Worm (Caenorhabditis elegans) whole organism, early embryonic: ENCODE data around the gene Y39G8B.2.
A peak's percentile ranks its signal among the peaks of the same experiment; 100 is the strongest.

Source experiments
- B0310.2 ChIP-seq: sonication (generic microtip); optimal IDR thresholded peaks from 2 replicates; lab custom pipeline; 2016; ENCODE audit warnings: mild to moderate bottlenecking, missing genetic modification characterization, missing compliant biosample characterization
- F13C5.2 ChIP-seq: sonication (generic microtip); optimal IDR thresholded peaks from 2 replicates; lab custom pipeline; 2017; ENCODE audit warnings: mild to moderate bottlenecking, missing genetic modification characterization, inconsistent platforms, missing compliant biosample characterization
- aly-1 ChIP-seq: sonication (generic microtip); optimal IDR thresholded peaks from 2 replicates; lab custom pipeline; 2016; ENCODE audit warnings: missing genetic modification characterization, missing compliant biosample characterization
- ama-1 ChIP-seq: fragments of 150-350 bp; optimal IDR thresholded peaks from 2 replicates; lab custom pipeline; 2014
- ceh-13 ChIP-seq: fragments of 200-800 bp; sonication (Bioruptor generic); optimal IDR thresholded peaks from 2 replicates; lab custom pipeline; 2018; ENCODE audit warnings: mild to moderate bottlenecking, missing genetic modification characterization, missing compliant biosample characterization
- ceh-36 ChIP-seq: sonication (generic microtip); optimal IDR thresholded peaks from 2 replicates; lab custom pipeline; 2016; ENCODE audit warnings: missing genetic modification characterization, inconsistent platforms, missing compliant biosample characterization
- ets-7 ChIP-seq: sonication (generic microtip); optimal IDR thresholded peaks from 2 replicates; lab custom pipeline; 2016; ENCODE audit warnings: missing genotype, missing genetic modification characterization, missing compliant biosample characterization
- flt-1 ChIP-seq: fragments of 200-800 bp; sonication (Bioruptor generic); IDR thresholded peaks from 2 replicates; pipeline ENCODE4 v1.3.6; 2022; ENCODE audit warnings: missing genetic modification characterization, missing compliant biosample characterization
- hmbx-1 ChIP-seq: sonication (generic microtip); optimal IDR thresholded peaks from 2 replicates; lab custom pipeline; 2016; ENCODE audit warnings: mild to moderate bottlenecking, missing genetic modification characterization, missing compliant biosample characterization
- hmg-4 ChIP-seq: fragments of 200-800 bp; sonication (Bioruptor generic); optimal IDR thresholded peaks from 2 replicates; lab custom pipeline; 2018; ENCODE audit warnings: mild to moderate bottlenecking, missing genetic modification characterization, missing compliant biosample characterization
- hnd-1 ChIP-seq: sonication (generic microtip); optimal IDR thresholded peaks from 2 replicates; lab custom pipeline; 2016; ENCODE audit warnings: missing genetic modification characterization, missing compliant biosample characterization
- pes-1 ChIP-seq: fragments of 200-800 bp; sonication (Bioruptor generic); IDR thresholded peaks from 2 replicates; pipeline ENCODE4 v1.3.6; 2022; ENCODE audit warnings: missing genetic modification reagents, missing genetic modification characterization, missing compliant biosample characterization
- scrt-1 ChIP-seq: fragments of 200-800 bp; sonication (Bioruptor generic); IDR thresholded peaks from 2 replicates; pipeline ENCODE4 v1.3.6; 2022; ENCODE audit warnings: missing genetic modification characterization, missing compliant biosample characterization
- sea-1 ChIP-seq: fragments of 200-800 bp; sonication (Bioruptor generic); conservative IDR thresholded peaks from 2 replicates; pipeline ENCODE4 v1.3.6; 2022; ENCODE audit warnings: missing genetic modification characterization, missing compliant biosample characterization
- tbx-11 ChIP-seq: fragments of 200-800 bp; sonication (Bioruptor generic); IDR thresholded peaks from 2 replicates; pipeline ENCODE4 v1.3.6; 2022; ENCODE audit warnings: missing genetic modification characterization, missing compliant biosample characterization
- tbx-37 ChIP-seq: fragments of 200-800 bp; sonication (Bioruptor generic); conservative IDR thresholded peaks from 2 replicates; pipeline ENCODE4 v1.3.6; 2022; ENCODE audit warnings: missing genetic modification reagents, missing genetic modification characterization, missing compliant biosample characterization
- tra-4 ChIP-seq: sonication (generic microtip); optimal IDR thresholded peaks from 2 replicates; lab custom pipeline; 2017; ENCODE audit warnings: missing genetic modification characterization, missing compliant biosample characterization

Gene Y39G8B.2

ce11 chrII:13982923-13983322 lies 6.9 kb upstream of the Y39G8B.2 start, which contains the start of the genes Y39G8B.13 and Y39G8B.10:
Gene Y39G8B.13, minus strand, starts transcription at chrII:13983047.
Gene Y39G8B.10, minus strand, starts transcription at chrII:13983115.
- no peak for TF ChIP-seq hmbx-1 (tag; lab: Kevin White, UChicago)
- TF ChIP-seq tbx-37 (GFP tag; lab: Robert Waterston, UW) = no peak
- TF ChIP-seq hnd-1 = no peak
- no peak for TF ChIP-seq flt-1 (GFP tag; lab: Robert Waterston, UW)
- TF ChIP-seq F13C5.2 (tag; lab: Kevin White, UChicago) = no peak

ce11 chrII:13982247-13982646 lies 6.2 kb upstream of the Y39G8B.2 start:
- TF ChIP-seq ets-7 (tag; lab: Kevin White, UChicago) (no peak), B0310.2 (tag; lab: Kevin White, UChicago) (no peak), hnd-1 (no peak)

DNA sequence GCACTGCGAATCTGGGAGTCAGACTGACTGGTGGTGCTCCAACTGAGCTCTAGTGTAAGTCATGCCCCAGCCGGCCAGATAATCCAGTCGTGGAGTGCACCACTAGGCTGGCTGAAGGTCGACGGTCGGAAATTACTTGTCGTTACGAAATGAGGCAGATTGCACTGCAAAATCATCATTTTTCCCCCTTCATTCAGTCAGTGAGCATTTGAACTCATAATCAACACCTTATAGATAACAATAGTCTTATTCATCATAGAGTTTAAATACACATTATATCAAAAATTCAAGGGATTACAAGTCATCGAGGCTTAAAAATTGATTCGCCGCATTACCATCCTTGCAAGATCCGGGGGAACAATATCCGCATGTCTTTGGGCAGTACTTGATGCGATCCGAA lies 5.8 kb upstream of the Y39G8B.2 start:
- TF ChIP-seq tra-4 (tag; lab: Kevin White, UChicago) = no peak
- TF ChIP-seq tbx-37 (GFP tag; lab: Robert Waterston, UW) = no peak
- no peak for TF ChIP-seq pes-1 (GFP tag; lab: Robert Waterston, UW)

- TF ChIP-seq sea-1 = no peak
- no peak for TF ChIP-seq tbx-37 (GFP tag; lab: Robert Waterston, UW)
- TF ChIP-seq B0310.2 (tag; lab: Kevin White, UChicago) = no peak
- no peak for TF ChIP-seq hnd-1
- no peak for TF ChIP-seq tbx-11 (GFP tag; lab: Robert Waterston, UW)
- no peak for TF ChIP-seq ama-1 (lab: Kevin White, UChicago)
- no peak for TF ChIP-seq aly-1 (tag; lab: Kevin White, UChicago)
- no peak for TF ChIP-seq hmg-4 (GFP tag; lab: Kevin White, UChicago)
- TF ChIP-seq hmbx-1 (tag; lab: Kevin White, UChicago) = no peak
- no peak for TF ChIP-seq tra-4 (tag; lab: Kevin White, UChicago)
- TF ChIP-seq ceh-36 = no peak
- no peak for TF ChIP-seq ets-7 (tag; lab: Kevin White, UChicago)
- TF ChIP-seq ceh-13 (GFP tag; lab: Kevin White, UChicago) = no peak
These were observed 5.1 kb upstream of the Y39G8B.2 start, which contains the start of gene Y39G8B.9 for ce11 chrII:13981097-13981496. Gene Y39G8B.9, plus strand, starts transcription at chrII:13981365.

DNA sequence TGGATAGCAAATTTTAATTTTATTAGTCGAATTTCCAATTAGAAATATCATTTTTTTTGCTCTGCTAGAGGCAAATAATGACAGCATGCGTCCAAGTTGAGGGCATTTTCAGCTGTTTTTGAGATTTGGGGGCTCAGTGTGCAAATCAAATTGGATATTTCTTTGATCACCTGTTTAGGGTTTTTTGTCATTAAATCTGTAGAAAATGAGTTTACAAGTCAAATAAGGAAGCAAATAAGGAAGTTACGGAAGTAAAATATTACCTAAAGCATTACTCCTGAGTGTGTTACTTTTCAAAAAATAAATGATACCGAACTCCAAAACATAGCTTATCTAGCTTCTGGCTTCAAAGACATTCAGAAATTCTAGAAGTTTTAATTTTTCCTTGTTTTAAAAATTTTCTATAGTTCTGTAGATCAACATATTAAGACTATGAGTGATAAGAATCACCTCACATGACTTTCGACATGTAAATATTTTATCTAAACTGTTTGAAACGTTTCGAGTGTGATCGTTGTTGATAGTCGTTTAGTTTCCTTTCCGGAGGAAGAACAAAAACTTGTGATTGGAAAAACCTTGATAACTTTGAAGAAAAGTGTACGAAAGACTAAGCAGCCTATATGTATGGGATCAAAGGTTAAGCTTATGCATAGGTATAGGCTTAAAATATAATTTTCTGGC lies 4.0 kb upstream of the Y39G8B.2 start, which contains the start of gene sre-48:
sre-48 (minus strand) TSS at position 51 of the 681 bp plus-strand sequence.
- TF ChIP-seq ceh-36 = no peak
- TF ChIP-seq tra-4 (tag; lab: Kevin White, UChicago) = no peak

- TF ChIP-seq F13C5.2 (tag; lab: Kevin White, UChicago) = no peak
- no peak for TF ChIP-seq hmbx-1 (tag; lab: Kevin White, UChicago)
- no peak for TF ChIP-seq ama-1 (lab: Kevin White, UChicago)
- no peak for TF ChIP-seq ceh-36
- no peak for TF ChIP-seq tra-4 (tag; lab: Kevin White, UChicago)
- TF ChIP-seq aly-1 (tag; lab: Kevin White, UChicago) = no peak
These were observed 1.7 kb upstream of the Y39G8B.2 start for ce11 chrII:13977701-13978100.

DNA sequence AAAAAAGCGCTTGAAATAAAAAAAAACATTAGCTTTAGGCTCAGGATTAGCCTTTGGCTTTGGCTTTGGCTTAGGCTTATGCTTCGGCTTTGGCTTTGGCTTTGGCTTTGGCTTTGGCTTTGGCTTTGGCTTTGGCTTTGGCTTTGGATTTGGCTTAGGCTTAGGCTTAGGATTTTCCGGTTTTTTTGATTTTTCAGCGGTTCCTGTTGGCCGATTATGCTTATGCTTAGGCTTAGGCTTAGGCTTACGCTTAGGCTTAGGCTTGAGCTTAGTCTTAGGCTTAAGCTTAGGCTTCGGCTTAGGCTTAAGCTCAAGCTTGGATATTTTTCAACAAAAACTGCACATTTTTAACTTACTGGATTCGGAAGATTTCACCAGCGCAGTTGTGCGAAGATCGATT lies 1.9 kb downstream of the Y39G8B.2 start:
- TF ChIP-seq pes-1 (GFP tag; lab: Robert Waterston, UW) = no peak
- peak; percentile 71 for TF ChIP-seq ceh-36
- no peak for TF ChIP-seq aly-1 (tag; lab: Kevin White, UChicago)
- TF ChIP-seq tra-4 (tag; lab: Kevin White, UChicago) = no peak
- no peak for TF ChIP-seq sea-1
- no peak for TF ChIP-seq scrt-1 (GFP tag; lab: Robert Waterston, UW)

DNA sequence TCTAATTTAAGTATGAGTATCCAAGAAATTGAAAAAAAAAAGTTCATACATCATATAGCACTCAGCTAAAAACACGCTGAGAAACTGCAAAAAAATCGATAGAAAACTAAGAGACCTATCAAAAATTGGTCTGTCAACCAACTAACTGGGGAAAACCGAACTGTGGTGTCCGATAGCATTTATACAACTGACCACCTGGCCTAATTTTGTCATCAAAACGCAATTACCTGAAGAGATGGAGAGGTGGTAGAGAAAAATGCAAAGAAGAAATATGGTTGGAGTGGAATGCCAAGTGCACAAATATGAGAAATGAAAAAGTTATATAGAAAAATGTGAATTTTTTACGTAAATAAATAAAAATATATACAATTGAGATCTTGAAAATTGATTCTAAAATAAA lies 2.5 kb downstream of the Y39G8B.2 start, which contains the start of gene Y39G8B.1:
Y39G8B.1 (minus strand) TSS at position 299 of the 400 bp plus-strand sequence.
- TF ChIP-seq ets-7 (tag; lab: Kevin White, UChicago) (no peak), scrt-1 (GFP tag; lab: Robert Waterston, UW) (no peak), B0310.2 (tag; lab: Kevin White, UChicago) (no peak), sea-1 (no peak), flt-1 (GFP tag; lab: Robert Waterston, UW) (no peak), ama-1 (lab: Kevin White, UChicago) (no peak), tbx-37 (GFP tag; lab: Robert Waterston, UW) (no peak), pes-1 (GFP tag; lab: Robert Waterston, UW) (no peak), ceh-36 (no peak), tbx-11 (GFP tag; lab: Robert Waterston, UW) (no peak), ceh-13 (GFP tag; lab: Kevin White, UChicago) (no peak), hmg-4 (GFP tag; lab: Kevin White, UChicago) (no peak), hnd-1 (no peak), tra-4 (tag; lab: Kevin White, UChicago) (no peak), hmbx-1 (tag; lab: Kevin White, UChicago) (no peak), F13C5.2 (tag; lab: Kevin White, UChicago) (no peak), aly-1 (tag; lab: Kevin White, UChicago) (no peak)
